Worm (Caenorhabditis elegans) whole organism, L2 larva: ENCODE results near the gene smc-6.

ENCODE experiments used
- alr-1 ChIP-seq: fragments of 150-350 bp; optimal IDR thresholded peaks from 2 replicates; lab custom pipeline; 2014; ENCODE audit warnings: missing biosample characterization, missing genetic modification characterization
- egl-27 ChIP-seq: sonication (generic microtip); optimal IDR thresholded peaks from 3 replicates; lab custom pipeline; 2017; ENCODE audit warnings: missing biosample characterization, missing genetic modification reagents, missing genetic modification characterization
- elt-1 ChIP-seq: fragments of 150-350 bp; optimal IDR thresholded peaks from 2 replicates; lab custom pipeline; 2014; ENCODE audit warnings: missing biosample characterization, missing genetic modification characterization
- elt-3 ChIP-seq: sonication (generic microtip); optimal IDR thresholded peaks from 2 replicates; lab custom pipeline; 2017; ENCODE audit warnings: missing biosample characterization, missing genetic modification characterization
- fos-1 ChIP-seq: fragments of 150-350 bp; optimal IDR thresholded peaks from 2 replicates; lab custom pipeline; 2014; ENCODE audit warnings: missing biosample characterization, missing genetic modification characterization
- lin-13 ChIP-seq: fragments of 150-350 bp; optimal IDR thresholded peaks from 2 replicates; lab custom pipeline; 2014; ENCODE audit warnings: missing biosample characterization, missing genetic modification reagents, missing genetic modification characterization
- mdl-1 ChIP-seq, 2 experiments: fragments of 150-350 bp in 1 of 2; sonication (generic microtip) in 1 of 2; optimal IDR thresholded peaks; 2 replicates each; lab custom pipeline; 2017; ENCODE audit warnings: missing biosample characterization in 2 of 2, missing genetic modification characterization in 2 of 2
- nhr-11 ChIP-seq: fragments of 150-350 bp; optimal IDR thresholded peaks from 2 replicates; lab custom pipeline; 2014; ENCODE audit warnings: missing biosample characterization, missing genetic modification characterization
- unc-39 ChIP-seq: fragments of 150-350 bp; optimal IDR thresholded peaks from 2 replicates; lab custom pipeline; 2014; ENCODE audit warnings: missing biosample characterization, missing genetic modification characterization

- peak; percentile 13 for TF ChIP-seq fos-1 (tag; lab: Kevin White, UChicago)
- TF ChIP-seq unc-39 (tag; lab: Kevin White, UChicago): no peak
- peak; percentile 50 for TF ChIP-seq lin-13 (GFP tag; lab: Kevin White, UChicago)
- TF ChIP-seq mdl-1 (tag; optimal IDR thresholded peaks at IDR 0.05; lab: Kevin White, UChicago): peak in 1 of 2 experiments; percentile 64
- no peak for TF ChIP-seq elt-3 (tag; lab: Kevin White, UChicago)
- TF ChIP-seq elt-1 (tag; lab: Kevin White, UChicago): no peak
- TF ChIP-seq alr-1: no peak
- no peak for TF ChIP-seq nhr-11 (tag; lab: Kevin White, UChicago)
- TF ChIP-seq egl-27 (tag; lab: Kevin White, UChicago): no peak
These were observed 31.2 kb upstream of the smc-6 start, which contains the start of gene F54D5.7 for ce11 chrII:11547254-11547687.
